Fruit fly (Drosophila melanogaster) whole organism, prepupa: ENCODE measurements around the gene CG14853.

Experiments
- CG10631 ChIP-seq: fragments of 200-800 bp; sonication (Bioruptor generic); optimal IDR thresholded peaks from 2 replicates; lab custom pipeline; 2016; ENCODE audit warnings: missing biosample characterization, missing genetic modification characterization
- CG10669 ChIP-seq: fragments of 200-800 bp; sonication (Bioruptor generic); optimal IDR thresholded peaks from 3 replicates; lab custom pipeline; 2018; ENCODE audit warnings: missing biosample characterization, mild to moderate bottlenecking, missing genetic modification characterization, moderate library complexity
- CG11294 ChIP-seq: fragments of 200-800 bp; sonication (Bioruptor generic); IDR thresholded peaks from 2 replicates; pipeline ENCODE4 v1.3.6; 2022; ENCODE audit warnings: missing biosample characterization, missing genetic modification characterization
- CG11762 ChIP-seq: fragments of 200-800 bp; sonication (Bioruptor generic); optimal IDR thresholded peaks from 3 replicates; lab custom pipeline; 2016; ENCODE audit warnings: missing biosample characterization, missing genetic modification characterization; ENCODE audit not compliant: insufficient read depth
- CG11902 ChIP-seq: fragments of 200-800 bp; sonication (Bioruptor generic); optimal IDR thresholded peaks from 3 replicates; lab custom pipeline; 2016; ENCODE audit warnings: missing biosample characterization, missing genetic modification characterization
- CG15336 ChIP-seq: fragments of 200-800 bp; sonication (Bioruptor generic); IDR thresholded peaks from 2 replicates; pipeline ENCODE4 v1.3.6; 2022; ENCODE audit warnings: missing biosample characterization, missing genetic modification characterization
- CG1621 ChIP-seq: fragments of 200-800 bp; sonication (Bioruptor generic); optimal IDR thresholded peaks from 3 replicates; lab custom pipeline; 2018; ENCODE audit warnings: missing biosample characterization, mild to moderate bottlenecking, missing genetic modification characterization
- CG16779 ChIP-seq: fragments of 200-800 bp; sonication (Bioruptor generic); optimal IDR thresholded peaks from 3 replicates; lab custom pipeline; 2017; ENCODE audit warnings: missing biosample characterization, mild to moderate bottlenecking, missing genetic modification characterization
- CG3032 ChIP-seq: fragments of 200-800 bp; optimal IDR thresholded peaks from 2 replicates; lab custom pipeline; 2019; ENCODE audit warnings: missing biosample characterization, mild to moderate bottlenecking, missing genetic modification characterization, moderate library complexity
- CG32006 ChIP-seq: fragments of 200-800 bp; sonication (Bioruptor generic); optimal IDR thresholded peaks from 3 replicates; lab custom pipeline; 2017; ENCODE audit warnings: missing biosample characterization, mild to moderate bottlenecking, missing genetic modification characterization
- CG3919 ChIP-seq: fragments of 200-800 bp; sonication (Bioruptor generic); optimal IDR thresholded peaks from 3 replicates; lab custom pipeline; 2016; ENCODE audit warnings: missing biosample characterization, missing genetic modification characterization
- CG4318 ChIP-seq: fragments of 200-800 bp; sonication (Bioruptor generic); optimal IDR thresholded peaks from 3 replicates; lab custom pipeline; 2017; ENCODE audit warnings: missing biosample characterization, mild to moderate bottlenecking, missing genetic modification characterization
- CG6276 ChIP-seq: fragments of 200-800 bp; sonication (Bioruptor generic); optimal IDR thresholded peaks from 2 replicates; lab custom pipeline; 2017; ENCODE audit warnings: missing biosample characterization, mild to moderate bottlenecking, missing genetic modification characterization
- CG6792 ChIP-seq: fragments of 200-800 bp; sonication (Bioruptor generic); optimal IDR thresholded peaks from 3 replicates; lab custom pipeline; 2016; ENCODE audit warnings: missing biosample characterization, missing genetic modification characterization
- CG6808 ChIP-seq: fragments of 200-800 bp; sonication (Bioruptor generic); optimal IDR thresholded peaks from 3 replicates; lab custom pipeline; 2017; ENCODE audit warnings: missing biosample characterization, missing genetic modification characterization, mild to moderate bottlenecking, moderate library complexity, missing genetic modification reagents
- CG6854 ChIP-seq: fragments of 200-800 bp; sonication (Bioruptor generic); optimal IDR thresholded peaks from 2 replicates; lab custom pipeline; 2017; ENCODE audit warnings: missing biosample characterization, mild to moderate bottlenecking, missing genetic modification characterization
- CG8119 ChIP-seq: fragments of 200-800 bp; sonication (Bioruptor generic); IDR thresholded peaks from 3 replicates; pipeline ENCODE4 v1.3.6; 2022; ENCODE audit warnings: missing biosample characterization, missing genetic modification characterization
- CG8319 ChIP-seq: fragments of 200-800 bp; sonication (Bioruptor generic); optimal IDR thresholded peaks from 3 replicates; lab custom pipeline; 2016; ENCODE audit warnings: missing biosample characterization, missing genetic modification characterization
- CG8632 ChIP-seq: fragments of 200-800 bp; sonication (Bioruptor generic); optimal IDR thresholded peaks from 3 replicates; lab custom pipeline; 2016; ENCODE audit warnings: missing biosample characterization, missing genetic modification characterization
- Eip78C ChIP-seq: fragments of 200-800 bp; sonication (Bioruptor generic); peaks from one replicate; lab custom pipeline; 2016; ENCODE audit warnings: missing biosample characterization, missing genetic modification characterization
- Eip93F ChIP-seq: fragments of 200-800 bp; sonication (Bioruptor generic); optimal IDR thresholded peaks from 2 replicates; lab custom pipeline; 2016; ENCODE audit warnings: missing biosample characterization, mild to moderate bottlenecking, missing genetic modification characterization
- Ets21C ChIP-seq: fragments of 200-800 bp; sonication (Bioruptor generic); optimal IDR thresholded peaks from 3 replicates; lab custom pipeline; 2016; ENCODE audit warnings: missing biosample characterization, missing genetic modification characterization
- Ets96B ChIP-seq: fragments of 200-800 bp; optimal IDR thresholded peaks from 2 replicates; lab custom pipeline; 2019; ENCODE audit warnings: missing biosample characterization, mild to moderate bottlenecking, missing genetic modification characterization, moderate library complexity
- Met ChIP-seq: fragments of 200-800 bp; sonication (Bioruptor generic); optimal IDR thresholded peaks from 3 replicates; lab custom pipeline; 2016; ENCODE audit warnings: missing biosample characterization, missing genetic modification characterization
- OdsH ChIP-seq: fragments of 200-800 bp; sonication (Bioruptor generic); optimal IDR thresholded peaks from 3 replicates; lab custom pipeline; 2016; ENCODE audit warnings: missing biosample characterization, missing genetic modification characterization
- Smox ChIP-seq: fragments of 200-800 bp; sonication (Bioruptor generic); optimal IDR thresholded peaks from 3 replicates; lab custom pipeline; 2016; ENCODE audit warnings: missing biosample characterization, missing genetic modification characterization
- Sox102F ChIP-seq: fragments of 200-800 bp; sonication (Bioruptor generic); optimal IDR thresholded peaks from 2 replicates; lab custom pipeline; 2016; ENCODE audit warnings: missing biosample characterization, mild to moderate bottlenecking, missing genetic modification characterization
- Sox14 ChIP-seq: fragments of 200-800 bp; sonication (Bioruptor generic); optimal IDR thresholded peaks from 3 replicates; lab custom pipeline; 2016; ENCODE audit warnings: missing biosample characterization, missing genetic modification characterization
- acj6 ChIP-seq: fragments of 200-800 bp; sonication (Bioruptor generic); optimal IDR thresholded peaks from 3 replicates; lab custom pipeline; 2016; ENCODE audit warnings: missing biosample characterization, missing genetic modification characterization
- cyc ChIP-seq: fragments of 200-800 bp; sonication (Bioruptor generic); optimal IDR thresholded peaks from 3 replicates; lab custom pipeline; 2016; ENCODE audit warnings: missing biosample characterization, missing genetic modification characterization
- dac ChIP-seq: fragments of 200-800 bp; sonication (Bioruptor generic); optimal IDR thresholded peaks from 2 replicates; lab custom pipeline; 2017; ENCODE audit warnings: missing biosample characterization, mild to moderate bottlenecking, missing genetic modification characterization
- dsx ChIP-seq: fragments of 200-800 bp; optimal IDR thresholded peaks from 3 replicates; lab custom pipeline; 2019; ENCODE audit warnings: missing biosample characterization, mild to moderate bottlenecking, missing genetic modification characterization, moderate library complexity; ENCODE audit not compliant: poor library complexity, severe bottlenecking
- eg ChIP-seq: fragments of 200-800 bp; sonication (Bioruptor generic); IDR thresholded peaks from 3 replicates; pipeline ENCODE4 v1.3.6; 2022; ENCODE audit warnings: missing biosample characterization, missing genetic modification characterization
- fd59A ChIP-seq: fragments of 200-800 bp; sonication (Bioruptor generic); optimal IDR thresholded peaks from 2 replicates; lab custom pipeline; 2017; ENCODE audit warnings: missing biosample characterization, mild to moderate bottlenecking, missing genetic modification characterization, missing genetic modification reagents
- fd85E ChIP-seq: fragments of 200-800 bp; sonication (Bioruptor generic); optimal IDR thresholded peaks from 3 replicates; lab custom pipeline; 2016; ENCODE audit warnings: missing biosample characterization, missing genetic modification characterization
- fkh ChIP-seq: fragments of 200-800 bp; sonication (Bioruptor generic); optimal IDR thresholded peaks from 3 replicates; lab custom pipeline; 2017; ENCODE audit warnings: missing biosample characterization, mild to moderate bottlenecking, missing genetic modification characterization, moderate library complexity
- net ChIP-seq: fragments of 200-800 bp; sonication (Bioruptor generic); optimal IDR thresholded peaks from 3 replicates; lab custom pipeline; 2016; ENCODE audit warnings: missing biosample characterization, missing genetic modification characterization
- salr ChIP-seq, 2 experiments: fragments of 200-800 bp; sonication (Bioruptor generic); optimal IDR thresholded peaks; 3 replicates each; lab custom pipeline; 2016 to 2018; ENCODE audit warnings: missing biosample characterization in 2 of 2, missing genetic modification characterization in 2 of 2, mild to moderate bottlenecking in 1 of 2
- spab ChIP-seq: fragments of 200-800 bp; sonication (Bioruptor generic); optimal IDR thresholded peaks from 2 replicates; lab custom pipeline; 2017; ENCODE audit warnings: missing biosample characterization, mild to moderate bottlenecking, missing genetic modification characterization, missing genetic modification reagents
- svp ChIP-seq: fragments of 200-800 bp; sonication (Bioruptor generic); peaks from one replicate; lab custom pipeline; 2016; ENCODE audit warnings: missing biosample characterization, missing genetic modification characterization
- topi ChIP-seq: fragments of 200-800 bp; sonication (Bioruptor generic); optimal IDR thresholded peaks from 3 replicates; lab custom pipeline; 2016; ENCODE audit warnings: missing biosample characterization, missing genetic modification characterization
- vri ChIP-seq: fragments of 200-800 bp; sonication (Bioruptor generic); optimal IDR thresholded peaks from 3 replicates; lab custom pipeline; 2016; ENCODE audit warnings: missing biosample characterization, mild to moderate bottlenecking, missing genetic modification characterization

CG14853 gene

DNA sequence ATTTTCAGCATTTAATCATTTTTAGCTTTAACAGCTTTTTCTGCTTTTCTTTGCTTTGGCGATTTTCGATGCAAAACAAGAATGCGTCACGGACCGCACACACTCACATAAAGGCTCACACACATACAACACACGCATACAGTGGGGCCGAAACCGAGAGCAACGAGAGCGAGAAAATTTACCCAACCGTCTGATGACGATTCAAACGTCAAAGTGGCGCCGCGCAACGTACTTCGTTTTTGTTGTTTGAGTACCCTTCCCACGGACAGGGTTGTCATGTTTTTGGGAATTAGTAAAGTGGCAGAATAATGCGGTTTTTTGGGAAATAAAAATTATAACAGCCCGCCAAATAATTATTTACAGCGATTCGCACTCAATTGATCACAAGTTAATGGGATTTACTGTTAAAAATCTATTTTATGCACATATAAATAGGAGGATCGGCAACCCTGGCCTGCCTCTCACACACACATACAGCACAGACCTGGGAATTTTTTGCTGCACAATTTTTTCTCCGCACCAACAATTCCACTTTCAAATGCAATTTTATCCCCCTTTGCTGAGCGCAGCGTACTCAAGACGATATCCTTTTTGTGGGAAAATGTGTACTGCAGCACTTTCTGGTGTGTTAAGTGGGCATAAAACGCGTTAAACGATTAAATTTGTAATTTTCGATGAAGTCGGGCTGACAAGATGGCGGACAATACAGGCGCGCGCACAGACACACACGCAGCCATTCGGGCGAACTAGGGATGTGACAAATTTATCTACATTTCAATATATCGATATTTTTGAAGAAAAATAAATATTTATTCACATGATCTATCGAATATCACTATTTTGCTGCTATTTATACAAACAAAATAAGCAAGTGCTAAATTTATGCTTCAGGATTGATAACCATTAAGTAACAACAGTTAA lies 45.8 kb downstream of the CG14853 start (continued):
- peak; percentile 94 for TF ChIP-seq CG6792 (GFP tag; lab: Kevin White, UChicago)
- peak; percentile 92 for TF ChIP-seq CG3032 (tag; lab: Kevin White, UChicago)
- TF ChIP-seq fd85E (GFP tag; lab: Kevin White, UChicago), result peak; percentile 87
- peak; percentile 92 for TF ChIP-seq CG1621 (tag; lab: Kevin White, UChicago)
- peak; percentile 88 for TF ChIP-seq CG11902
- TF ChIP-seq net (GFP tag; lab: Kevin White, UChicago), result peak; percentile 92
- TF ChIP-seq CG6276 (GFP tag; lab: Kevin White, UChicago), result peak; percentile 93
- peak; percentile 90 for TF ChIP-seq Ets21C (GFP tag; lab: Kevin White, UChicago)
- TF ChIP-seq dac (GFP tag; lab: Kevin White, UChicago), result peak; percentile 73
- TF ChIP-seq CG3919, result peak; percentile 95
- peak; percentile 93 for TF ChIP-seq CG6808
- TF ChIP-seq vri, result peak; percentile 95
- TF ChIP-seq Sox102F (GFP tag; lab: Kevin White, UChicago), result peak; percentile 95
- peak; percentile 97 for TF ChIP-seq svp (GFP tag; lab: Kevin White, UChicago)
- TF ChIP-seq CG10669 (GFP tag; lab: Kevin White, UChicago), result peak; percentile 92
- TF ChIP-seq fd59A (GFP tag; lab: Kevin White, UChicago), result peak; percentile 90
- peak; percentile 79 for TF ChIP-seq CG4318 (GFP tag; lab: Kevin White, UChicago)
- peak; percentile 92 for TF ChIP-seq CG32006 (GFP tag; lab: Kevin White, UChicago)
- peak; percentile 93 for TF ChIP-seq topi
- peak; percentile 90 for TF ChIP-seq dsx (GFP tag; lab: Kevin White, UChicago)
- peak; percentile 94 for TF ChIP-seq CG15336 (GFP tag; lab: Robert Waterston, UW)
- TF ChIP-seq CG16779 (tag; lab: Kevin White, UChicago), result peak; percentile 89
- TF ChIP-seq acj6 (GFP tag; lab: Kevin White, UChicago), result peak; percentile 93
- TF ChIP-seq Ets96B, result peak; percentile 91
- TF ChIP-seq eg, result peak; percentile 95
- peak; percentile 98 for TF ChIP-seq Eip78C
- TF ChIP-seq salr (GFP tag; optimal IDR thresholded peaks at IDR 0.05; lab: Kevin White, UChicago), result peak; percentile 79 to 91
- peak; percentile 95 for TF ChIP-seq Met (GFP tag; lab: Kevin White, UChicago)
- TF ChIP-seq cyc (GFP tag; lab: Kevin White, UChicago), result peak; percentile 92
- TF ChIP-seq CG8632, result peak; percentile 93
- peak; percentile 84 for TF ChIP-seq CG8319 (GFP tag; lab: Kevin White, UChicago)
- peak; percentile 91 for TF ChIP-seq CG8119 (GFP tag; lab: Robert Waterston, UW)
- peak; percentile 86 for TF ChIP-seq CG11762 (GFP tag; lab: Kevin White, UChicago)
- peak; percentile 90 for TF ChIP-seq CG10631 (GFP tag; lab: Kevin White, UChicago)
- TF ChIP-seq fkh (GFP tag; lab: Kevin White, UChicago), result peak; percentile 66
- peak; percentile 92 for TF ChIP-seq Smox (GFP tag; lab: Kevin White, UChicago)
- TF ChIP-seq spab (GFP tag; lab: Kevin White, UChicago), result peak; percentile 86
- TF ChIP-seq OdsH (GFP tag; lab: Kevin White, UChicago), result peak; percentile 92
- TF ChIP-seq Eip93F (GFP tag; lab: Kevin White, UChicago), result peak; percentile 83
- peak; percentile 94 for TF ChIP-seq CG6854 (GFP tag; lab: Kevin White, UChicago)
- peak; percentile 95 for TF ChIP-seq Sox14 (GFP tag; lab: Kevin White, UChicago)
- peak; percentile 82 for TF ChIP-seq CG11294
- TF ChIP-seq, all 60 proteins: peak for 59
